Fruit fly (Drosophila melanogaster): ENCODE measurements around the gene alpha-Est10.

Gene alpha-Est10

DNA sequence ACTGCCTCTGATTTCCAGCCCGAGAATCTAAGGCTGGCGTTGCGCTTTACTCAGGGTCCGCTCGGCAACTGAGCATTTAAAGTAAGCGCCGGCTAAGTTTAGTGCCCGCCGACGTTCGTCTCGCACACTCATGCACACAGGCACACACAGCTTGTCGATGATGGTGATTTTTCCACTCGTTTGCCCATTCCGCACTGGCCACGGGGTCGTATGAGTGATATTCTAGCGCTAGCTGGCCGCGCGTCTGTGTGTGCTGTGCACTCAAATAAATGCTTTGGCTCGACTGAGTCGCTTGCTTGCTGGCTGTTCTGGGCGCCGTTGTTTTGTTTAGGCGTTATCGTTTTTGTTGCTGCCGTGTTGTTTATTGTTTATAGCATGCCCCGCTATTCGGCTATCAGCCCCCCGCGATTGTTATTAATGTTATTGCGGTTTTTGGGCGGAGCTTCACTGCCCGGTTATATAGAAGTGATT lies 22.0 kb upstream of the alpha-Est10 start, which contains the start of gene alpha-Est8 (continued):
- TF ChIP-seq Dip2 (GFP tag; IDR thresholded peaks at IDR 0.05) (no peak), CG9876 (GFP tag; optimal IDR thresholded peaks at IDR 0.05) (no peak), CG4360 (GFP tag; IDR thresholded peaks at IDR 0.05) (no peak), hbn (GFP tag; IDR thresholded peaks at IDR 0.05; ENCODE audit: partially characterized antibody) (no peak), CG4854 (GFP tag; optimal IDR thresholded peaks at IDR 0.05) (no peak), CG15601 (tag; optimal IDR thresholded peaks at IDR 0.05) (no peak), Taf1 (GFP tag; IDR thresholded peaks at IDR 0.05) (no peak), pan (optimal IDR thresholded peaks at IDR 0.05) (no peak), pan (GFP tag; optimal IDR thresholded peaks at IDR 0.05 in 1 of 2, IDR thresholded peaks at IDR 0.05 in 1 of 2) (no peak), Aef1 (GFP tag; IDR thresholded peaks at IDR 0.05) (peak; percentile 39), zfh2 (GFP tag; optimal IDR thresholded peaks at IDR 0.05) (no peak), CG8388 (GFP tag; optimal IDR thresholded peaks at IDR 0.05) (no peak), CG2875 (GFP tag; optimal IDR thresholded peaks at IDR 0.05) (no peak), tx (GFP tag; optimal IDR thresholded peaks at IDR 0.05) (no peak), gcm (GFP tag; optimal IDR thresholded peaks at IDR 0.05) (no peak), CG1233 (GFP tag; optimal IDR thresholded peaks at IDR 0.05) (no peak), BtbVII (GFP tag; optimal IDR thresholded peaks at IDR 0.05) (no peak), seq (GFP tag; IDR thresholded peaks at IDR 0.05) (no peak), ro (GFP tag; IDR thresholded peaks at IDR 0.05) (no peak), CG1529 (GFP tag; optimal IDR thresholded peaks at IDR 0.05) (no peak), Opbp (GFP tag; IDR thresholded peaks at IDR 0.05; ENCODE audit: partially characterized antibody) (no peak), Sox102F (GFP tag; optimal IDR thresholded peaks at IDR 0.05) (no peak), Pdp1 (GFP tag; optimal IDR thresholded peaks at IDR 0.05) (peak in 1 of 2 experiments; percentile 9), corto (GFP tag; optimal IDR thresholded peaks at IDR 0.05) (no peak), CG18011 (GFP tag; optimal IDR thresholded peaks at IDR 0.05) (no peak), sd (tag; optimal IDR thresholded peaks at IDR 0.05) (peak; percentile 77), CG8290 (GFP tag; optimal IDR thresholded peaks at IDR 0.05) (no peak), CG8290 (tag; optimal IDR thresholded peaks at IDR 0.05) (no peak), Antp (GFP tag; optimal IDR thresholded peaks at IDR 0.05) (no peak), CG34376 (GFP tag; optimal IDR thresholded peaks at IDR 0.05) (peak; percentile 84), crp (GFP tag; optimal IDR thresholded peaks at IDR 0.05) (no peak), gem (tag; optimal IDR thresholded peaks at IDR 0.05) (peak; percentile 20), nau (GFP tag; optimal IDR thresholded peaks at IDR 0.05) (no peak), yki (optimal IDR thresholded peaks at IDR 0.05) (no peak), CG18764 (GFP tag; optimal IDR thresholded peaks at IDR 0.05) (no peak), Mes4 (GFP tag; optimal IDR thresholded peaks at IDR 0.05) (no peak), tll (GFP tag; optimal IDR thresholded peaks at IDR 0.05) (no peak), CG9727 (GFP tag; optimal IDR thresholded peaks at IDR 0.05) (no peak), Gug (GFP tag; IDR thresholded peaks at IDR 0.05) (no peak), esg (GFP tag; conservative IDR thresholded peaks at IDR 0.05) (no peak), sug (tag; optimal IDR thresholded peaks at IDR 0.05) (peak; percentile 100), B-H1 (GFP tag; IDR thresholded peaks at IDR 0.05) (no peak), CG8924 (tag; optimal IDR thresholded peaks at IDR 0.05) (no peak), ind (GFP tag; optimal IDR thresholded peaks at IDR 0.05) (no peak), cg (GFP tag; optimal IDR thresholded peaks at IDR 0.05) (peak; percentile 61), Dbx (GFP tag; IDR thresholded peaks at IDR 0.05) (0 out of 3 replicates have a peak, but pooled peaks have one; percentile 30), exex (tag; optimal IDR thresholded peaks at IDR 0.05) (peak; percentile 89), Deaf1 (tag; optimal IDR thresholded peaks at IDR 0.05) (peak; percentile 75), run (tag; optimal IDR thresholded peaks at IDR 0.05) (peak; percentile 56), Blimp-1 (GFP tag; optimal IDR thresholded peaks at IDR 0.05) (no peak), fd64A (GFP tag; optimal IDR thresholded peaks at IDR 0.05) (no peak)
